Fruit fly (Drosophila melanogaster): ENCODE data around the gene Tdrd3.

Tdrd3 gene

dm6 chr3L:14755951-14756723, 30.5 kb upstream of the Tdrd3 start (continued):
- peak; percentile 34 for TF ChIP-seq CG3995 (GFP tag; optimal IDR thresholded peaks at IDR 0.05)
- TF ChIP-seq CG10959 (GFP tag; IDR thresholded peaks at IDR 0.05) = no peak
- TF ChIP-seq CG3726 (GFP tag; IDR thresholded peaks at IDR 0.05) = 0 out of 3 replicates have a peak, but pooled peaks have one; percentile 70
- peak; percentile 89 for TF ChIP-seq MTF-1 (GFP tag; optimal IDR thresholded peaks at IDR 0.05; ENCODE audit: borderline replicate concordance)
- 0 out of 2 replicates have a peak, but pooled peaks have one; percentile 11 for TF ChIP-seq toy (GFP tag; IDR thresholded peaks at IDR 0.05)
- TF ChIP-seq trem (tag; optimal IDR thresholded peaks at IDR 0.05) = peak; percentile 38
- peak; percentile 57 for TF ChIP-seq ewg (GFP tag; optimal IDR thresholded peaks at IDR 0.05)
- no peak for TF ChIP-seq bigmax (GFP tag; optimal IDR thresholded peaks at IDR 0.05)
- peak; percentile 63 for TF ChIP-seq mirr (GFP tag; optimal IDR thresholded peaks at IDR 0.05)
- TF ChIP-seq knrl (GFP tag; IDR thresholded peaks at IDR 0.05; ENCODE audit: partially characterized antibody) = no peak
- TF ChIP-seq CG4707 (GFP tag; optimal IDR thresholded peaks at IDR 0.05) = peak; percentile 48
- TF ChIP-seq CG15011 (GFP tag; optimal IDR thresholded peaks at IDR 0.05) = peak; percentile 86
- peak; percentile 72; the same call in 1 of the 3 replicates for TF ChIP-seq CG2889 (GFP tag; IDR thresholded peaks at IDR 0.05)
- TF ChIP-seq jumu (GFP tag; optimal IDR thresholded peaks at IDR 0.05) = peak; percentile 76
- TF ChIP-seq ttk (GFP tag; IDR thresholded peaks at IDR 0.05) = peak; percentile 78
- TF ChIP-seq CG6654 (GFP tag; optimal IDR thresholded peaks at IDR 0.05) = peak; percentile 76
- TF ChIP-seq CG12942 (GFP tag; optimal IDR thresholded peaks at IDR 0.05) = peak; percentile 63
- peak; percentile 85 for TF ChIP-seq HHEX (GFP tag; optimal IDR thresholded peaks at IDR 0.05)
- peak; percentile 55 for TF ChIP-seq dmrt11E (tag; optimal IDR thresholded peaks at IDR 0.05)
- TF ChIP-seq Scr (GFP tag; IDR thresholded peaks at IDR 0.05; ENCODE audit: partially characterized antibody) = no peak; the same call in 1 of the 2 replicates
- peak; percentile 49; the same call in 1 of the 3 replicates for TF ChIP-seq Optix (GFP tag; IDR thresholded peaks at IDR 0.05)
- TF ChIP-seq unc-4 (GFP tag; IDR thresholded peaks at IDR 0.05; ENCODE audit: partially characterized antibody) = 0 out of 2 replicates have a peak, but pooled peaks have one; percentile 29
- TF ChIP-seq CG16779 (GFP tag; IDR thresholded peaks at IDR 0.05) = 0 out of 2 replicates have a peak, but pooled peaks have one; percentile 41
- TF ChIP-seq CG5953 (GFP tag; IDR thresholded peaks at IDR 0.05) = peak; percentile 64; the same call in 1 of the 2 replicates
- TF ChIP-seq CG18476 (GFP tag; optimal IDR thresholded peaks at IDR 0.05) = peak; percentile 82
- TF ChIP-seq cad (GFP tag; optimal IDR thresholded peaks at IDR 0.05) = no peak
- peak; percentile 87 for TF ChIP-seq HLH54F (GFP tag; optimal IDR thresholded peaks at IDR 0.05)
- peak; percentile 81 for TF ChIP-seq az2 (GFP tag; optimal IDR thresholded peaks at IDR 0.05)
- TF ChIP-seq CG43689 (GFP tag; IDR thresholded peaks at IDR 0.05) = peak; percentile 54
- TF ChIP-seq CG30020 (tag; optimal IDR thresholded peaks at IDR 0.05) = peak; percentile 50
- TF ChIP-seq CG7372 (GFP tag; IDR thresholded peaks at IDR 0.05) = peak; percentile 86
- TF ChIP-seq pum (GFP tag; optimal IDR thresholded peaks at IDR 0.05) = peak; percentile 67
- TF ChIP-seq CG12155 (GFP tag; optimal IDR thresholded peaks at IDR 0.05) = peak; percentile 84
- peak; percentile 63 for TF ChIP-seq CG4854 (GFP tag; optimal IDR thresholded peaks at IDR 0.05)
- TF ChIP-seq CG6689 (GFP tag; IDR thresholded peaks at IDR 0.05) = peak; percentile 86
- TF ChIP-seq prd (optimal IDR thresholded peaks at IDR 0.05) = no peak
- peak; percentile 88 for TF ChIP-seq prd (GFP tag; IDR thresholded peaks at IDR 0.05)
- peak; percentile 97 for TF ChIP-seq CG10321 (GFP tag; IDR thresholded peaks at IDR 0.05)
- peak; percentile 55 for TF ChIP-seq Mes4 (GFP tag; optimal IDR thresholded peaks at IDR 0.05)
- peak; percentile 71; the same call in 1 of the 2 replicates for TF ChIP-seq CG32767 (GFP tag; IDR thresholded peaks at IDR 0.05)
- peak; percentile 55 for TF ChIP-seq tup (GFP tag; optimal IDR thresholded peaks at IDR 0.05)
- peak; percentile 79 for TF ChIP-seq al (GFP tag; IDR thresholded peaks at IDR 0.05)
- TF ChIP-seq CG9932 (GFP tag; IDR thresholded peaks at IDR 0.05) = peak; percentile 86
- TF ChIP-seq sens-2 (GFP tag; IDR thresholded peaks at IDR 0.05) = no peak
- TF ChIP-seq Sry-β (GFP tag; optimal IDR thresholded peaks at IDR 0.05) = no peak
- peak; percentile 75 for TF ChIP-seq NC2α (GFP tag; optimal IDR thresholded peaks at IDR 0.05)
- TF ChIP-seq hb (GFP tag; IDR thresholded peaks at IDR 0.05; ENCODE audit: partially characterized antibody) = no peak
- TF ChIP-seq CG10654 (GFP tag; optimal IDR thresholded peaks at IDR 0.05) = peak; percentile 72
- no peak for TF ChIP-seq Gsc (GFP tag; IDR thresholded peaks at IDR 0.05)
